Worm (Caenorhabditis elegans): ENCODE measurements around the gene ntl-3.

ntl-3 gene

DNA sequence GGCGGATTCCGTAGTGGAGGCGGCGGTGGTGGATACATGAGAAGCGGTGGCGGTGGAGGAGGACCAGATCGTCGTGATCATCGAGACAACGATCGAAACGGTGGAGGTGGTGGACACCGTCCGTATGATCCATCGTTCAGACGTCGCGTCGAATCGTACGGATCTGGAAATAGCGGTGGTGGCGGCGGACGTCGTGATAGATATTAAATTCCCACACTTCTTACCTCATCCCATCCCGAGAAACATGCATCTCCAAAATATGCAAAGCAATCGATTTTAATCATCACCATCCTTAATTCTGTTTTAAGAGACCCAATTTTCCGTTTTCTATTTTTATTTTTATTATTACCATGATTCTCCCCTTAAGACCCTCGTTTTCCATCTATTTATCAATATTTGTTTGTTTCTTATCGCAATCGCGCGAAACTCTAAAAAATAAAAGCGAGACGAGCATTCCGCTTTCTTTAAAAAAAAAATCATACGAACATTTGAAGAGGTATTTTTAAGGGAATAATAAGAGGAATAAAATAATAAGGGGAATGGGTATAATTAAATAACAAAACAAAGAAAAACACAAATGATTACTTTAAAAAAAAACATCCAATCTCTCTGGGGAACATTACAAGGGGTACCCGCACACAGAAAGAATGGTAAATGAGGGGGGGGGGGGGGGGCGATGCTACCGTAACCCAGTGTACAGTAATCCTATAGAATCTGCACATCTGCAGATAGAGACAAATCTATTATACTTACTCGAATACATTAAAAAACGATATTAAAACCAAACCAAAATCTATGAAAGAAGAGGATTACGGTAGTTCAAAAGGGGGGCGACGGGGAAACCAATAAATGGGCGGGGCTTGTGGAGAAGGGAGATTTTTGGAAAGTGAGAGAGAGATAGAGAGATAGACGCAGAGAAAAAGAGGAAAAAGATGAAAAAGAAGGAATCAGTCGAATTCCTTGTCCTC lies 15.5 kb downstream of the ntl-3 start (continued):
- TF ChIP-seq mes-2 (tag; optimal IDR thresholded peaks at IDR 0.05; ENCODE audit: poor library complexity, severe bottlenecking) (peak; percentile 40), ceh-20 (GFP tag; IDR thresholded peaks at IDR 0.05) (peak; percentile 58), dmd-6 (GFP tag; IDR thresholded peaks at IDR 0.05) (peak; percentile 16; the same call in 1 of the 2 replicates), egl-43 (GFP tag; IDR thresholded peaks at IDR 0.05) (peak; percentile 76; the same call in 1 of the 2 replicates), lim-7 (GFP tag; IDR thresholded peaks at IDR 0.05) (peak; percentile 56), aha-1 (tag) (peak; percentile 77), Y5F2A.4 (GFP tag; optimal IDR thresholded peaks at IDR 0.05) (no peak), sdz-12 (GFP tag; optimal IDR thresholded peaks at IDR 0.05) (peak; percentile 32), aly-2 (tag; optimal IDR thresholded peaks at IDR 0.05) (peak; percentile 34), F26F4.8 (GFP tag; conservative IDR thresholded peaks at IDR 0.05) (no peak), daf-8 (GFP tag; IDR thresholded peaks at IDR 0.05) (no peak), lsy-2 (tag; optimal IDR thresholded peaks at IDR 0.05) (peak; percentile 7 to 14), pha-4 (GFP tag; IDR thresholded peaks at IDR 0.05) (peak; percentile 27; the same call in 1 of the 2 replicates), pha-4 (tag; optimal IDR thresholded peaks at IDR 0.05) (no peak), ZK337.2 (GFP tag; IDR thresholded peaks at IDR 0.05) (0 out of 2 replicates have a peak, but pooled peaks have one; percentile 10), T26A8.4 (GFP tag; IDR thresholded peaks at IDR 0.05) (peak; percentile 57; the same call in 1 of the 2 replicates), lin-38 (GFP tag; IDR thresholded peaks at IDR 0.05) (peak; percentile 53), mdl-1 (tag; optimal IDR thresholded peaks at IDR 0.05) (no peak), snpc-1.2 (GFP tag; IDR thresholded peaks at IDR 0.05) (peak; percentile 69), lin-39 (tag; optimal IDR thresholded peaks at IDR 0.05) (no peak), nhr-28 (tag; optimal IDR thresholded peaks at IDR 0.05) (no peak), php-3 (GFP tag; IDR thresholded peaks at IDR 0.05) (peak; percentile 56), ztf-7 (tag; optimal IDR thresholded peaks at IDR 0.05) (no peak), hlh-11 (tag; optimal IDR thresholded peaks at IDR 0.05) (peak; percentile 4), nhr-42 (GFP tag; IDR thresholded peaks at IDR 0.05) (0 out of 2 replicates have a peak, but pooled peaks have one; percentile 28), Y48G9A.11 (GFP tag; IDR thresholded peaks at IDR 0.05) (0 out of 2 replicates have a peak, but pooled peaks have one; percentile 20), hif-1 (tag; optimal IDR thresholded peaks at IDR 0.05) (peak in 1 of 2 experiments; percentile 30), gei-8 (GFP tag; optimal IDR thresholded peaks at IDR 0.05) (peak; percentile 22), spr-3 (GFP tag; optimal IDR thresholded peaks at IDR 0.05) (peak; percentile 42), snpc-4 (tag; optimal IDR thresholded peaks at IDR 0.05) (no peak), mxl-3 (GFP tag; optimal IDR thresholded peaks at IDR 0.05) (no peak), dmd-9 (GFP tag; IDR thresholded peaks at IDR 0.05) (peak; percentile 66; the same call in 1 of the 2 replicates), nhr-111 (GFP tag; optimal IDR thresholded peaks at IDR 0.05) (peak; percentile 32), daf-16 (GFP tag; optimal IDR thresholded peaks at IDR 0.05) (peak in 1 of 2 experiments; percentile 25), daf-16 (tag; optimal IDR thresholded peaks at IDR 0.05) (peak; percentile 57), madf-9 (GFP tag; conservative IDR thresholded peaks at IDR 0.05) (0 out of 2 replicates have a peak, but pooled peaks have one; percentile 34), nhr-48 (tag; optimal IDR thresholded peaks at IDR 0.05) (peak; percentile 2)

ce11 chrIII:11829585-11830195 lies 16.6 kb downstream of the ntl-3 start:
- TF ChIP-seq lin-15B (tag; optimal IDR thresholded peaks at IDR 0.05), result no peak
- no peak for TF ChIP-seq mes-2 (tag; optimal IDR thresholded peaks at IDR 0.05; ENCODE audit: poor library complexity, severe bottlenecking)
- no peak for TF ChIP-seq lir-3 (tag; optimal IDR thresholded peaks at IDR 0.05)
- TF ChIP-seq php-3 (GFP tag; IDR thresholded peaks at IDR 0.05), result no peak
- TF ChIP-seq snpc-1.2 (GFP tag; IDR thresholded peaks at IDR 0.05), result peak; percentile 7; the same call in 1 of the 2 replicates
- TF ChIP-seq set-16 (GFP tag; IDR thresholded peaks at IDR 0.05), result peak; percentile 91
- TF ChIP-seq aha-1 (tag), result peak; percentile 24
- no peak for TF ChIP-seq nhr-25 (tag; optimal IDR thresholded peaks at IDR 0.05; ENCODE audit: borderline replicate concordance, insufficient read depth)
- TF ChIP-seq T26A8.4 (GFP tag; IDR thresholded peaks at IDR 0.05), result no peak
- no peak for TF ChIP-seq nhr-11 (tag; optimal IDR thresholded peaks at IDR 0.05)
- no peak for TF ChIP-seq hmg-1.1 (GFP tag; IDR thresholded peaks at IDR 0.05)
- TF ChIP-seq dmd-8 (GFP tag; IDR thresholded peaks at IDR 0.05), result no peak
- TF ChIP-seq nhr-28 (tag; optimal IDR thresholded peaks at IDR 0.05), result no peak
- no peak for TF ChIP-seq egl-27 (tag; optimal IDR thresholded peaks at IDR 0.05)
- no peak for TF ChIP-seq snpc-4 (tag; optimal IDR thresholded peaks at IDR 0.05)
- TF ChIP-seq T20F7.1 (GFP tag; optimal IDR thresholded peaks at IDR 0.05), result no peak
- no peak for TF ChIP-seq ZK546.5 (tag; optimal IDR thresholded peaks at IDR 0.05)
